Fruit fly (Drosophila melanogaster): ENCODE measurements around the gene CG13032.

The CG13032 gene

DNA sequence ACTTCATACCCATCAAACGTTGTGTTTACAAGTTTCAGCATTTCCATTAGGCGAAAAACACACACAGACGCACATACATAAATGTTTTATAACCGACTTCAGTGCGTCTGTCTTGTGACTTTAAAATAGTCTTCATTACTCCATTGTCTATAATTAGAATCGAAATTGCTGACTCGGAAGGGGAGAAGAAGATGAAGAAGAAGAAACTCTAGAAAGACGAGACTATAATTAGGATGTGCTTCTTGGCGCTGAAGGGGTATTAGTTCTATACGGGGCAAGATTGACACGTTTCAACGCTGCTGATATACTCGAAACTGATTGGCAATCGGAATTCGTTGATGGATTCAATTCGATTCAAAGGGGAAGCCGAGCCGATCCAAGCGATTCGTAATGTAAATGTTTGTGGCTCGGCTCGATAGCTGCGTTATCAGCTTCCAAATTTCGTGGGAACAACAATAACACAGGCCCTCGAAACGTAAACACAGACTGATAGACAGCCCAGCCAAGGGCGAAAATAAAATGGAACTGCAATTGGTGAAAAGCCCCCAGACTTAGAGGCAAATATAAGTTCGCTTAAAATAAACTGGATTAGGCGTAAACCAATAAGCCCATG lies 35.1 kb downstream of the CG13032 start:
- TF ChIP-seq noc (tag; optimal IDR thresholded peaks at IDR 0.05) = no peak

DNA sequence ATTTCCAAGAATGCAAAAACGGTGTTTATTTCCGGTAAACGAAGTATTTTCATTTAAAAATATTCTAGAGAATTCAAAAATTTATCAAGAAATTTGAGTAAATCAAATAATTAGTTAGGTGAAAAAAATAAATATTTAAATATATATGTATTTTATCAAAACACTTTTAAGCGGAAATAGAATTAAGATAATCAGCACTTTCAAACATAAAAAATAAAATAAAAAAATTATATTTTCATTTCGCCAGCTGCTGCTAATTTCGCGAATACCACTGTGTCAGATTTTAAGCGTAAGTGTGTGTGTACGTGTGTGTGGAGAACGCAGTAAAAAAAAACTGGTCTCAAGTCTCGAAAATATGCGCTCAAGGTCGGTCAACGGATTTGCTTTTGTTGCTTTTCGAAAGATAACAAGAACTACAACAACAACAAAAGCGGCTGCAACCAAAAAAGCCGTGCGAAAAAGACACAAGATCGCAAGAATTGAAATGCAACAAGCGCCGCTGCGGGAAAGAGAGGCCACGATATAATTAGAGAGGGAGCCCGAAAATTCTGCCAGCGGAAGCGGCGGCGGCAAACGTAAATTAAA lies 36.0 kb downstream of the CG13032 start:
- no peak for TF ChIP-seq noc (tag; optimal IDR thresholded peaks at IDR 0.05)

DNA sequence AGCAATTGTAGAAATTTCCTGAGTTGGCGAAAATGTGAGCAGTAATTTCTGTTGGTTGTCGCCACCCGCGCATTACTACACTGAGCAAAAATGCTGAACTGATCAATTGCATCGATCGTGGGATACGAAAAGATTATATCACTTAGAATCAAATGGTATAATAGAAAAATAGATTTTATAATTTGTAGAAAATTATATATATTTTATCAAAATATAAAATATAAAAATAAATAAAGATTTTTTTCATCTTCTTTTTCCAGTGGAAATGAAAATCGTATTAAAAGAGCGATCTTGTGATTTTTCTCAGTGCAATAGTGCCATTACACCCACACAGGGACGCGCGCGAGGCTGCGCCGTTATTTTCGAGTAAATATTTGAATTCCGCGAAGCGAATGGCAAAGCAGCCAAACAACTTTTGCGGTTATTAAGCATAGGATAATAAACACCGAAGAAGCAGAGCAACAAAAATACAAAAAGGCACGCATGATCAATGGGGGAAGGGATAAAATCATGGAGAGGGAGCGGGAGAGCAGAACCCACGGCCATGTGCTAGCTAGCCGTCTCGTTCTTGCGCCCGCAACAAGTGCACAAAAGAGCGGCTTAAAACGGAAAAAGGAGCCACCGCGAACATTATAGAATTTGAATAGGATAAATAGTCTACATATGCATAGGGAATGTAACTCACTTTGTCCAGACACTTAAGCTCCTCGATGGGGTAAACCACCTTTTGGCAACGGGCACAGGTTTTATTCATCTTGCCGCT lies 36.7 kb downstream of the CG13032 start:
- peak; percentile 8 for TF ChIP-seq noc (tag; optimal IDR thresholded peaks at IDR 0.05)

DNA sequence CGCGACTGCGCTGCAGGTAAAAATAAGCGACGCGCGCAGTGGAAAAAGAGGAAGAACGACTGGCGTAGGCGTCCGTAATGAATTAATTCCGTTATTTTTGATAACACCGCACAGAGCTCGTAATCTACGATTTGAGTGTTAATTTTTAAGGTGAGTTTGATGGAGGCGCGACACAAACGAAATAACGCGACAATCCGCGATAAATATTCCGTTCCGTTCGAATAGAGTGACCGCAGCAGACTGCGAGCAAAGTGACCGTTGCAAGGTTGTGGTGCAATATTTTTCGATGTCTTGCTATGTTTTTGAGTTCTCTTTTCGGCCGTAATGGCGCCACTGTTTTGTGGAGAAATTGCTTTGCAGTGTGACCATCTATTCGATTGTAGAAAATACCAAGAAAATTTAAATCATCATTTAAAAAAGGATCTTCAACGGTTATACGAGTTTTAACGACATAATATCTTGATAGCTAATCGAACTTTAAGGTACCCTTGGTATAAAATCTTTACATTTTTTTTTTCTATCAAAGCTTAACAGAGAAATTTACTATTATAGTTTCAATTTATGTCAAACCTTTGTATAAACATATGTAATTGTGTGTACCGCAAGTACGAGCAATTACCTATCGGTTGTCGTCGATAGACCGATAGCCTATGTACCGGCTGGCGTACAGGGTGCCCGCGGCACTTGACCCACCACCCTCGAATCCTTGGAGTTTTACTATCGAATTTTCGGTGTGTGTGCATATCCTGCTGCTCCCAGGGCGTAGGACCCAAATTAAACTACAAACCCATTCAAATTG lies 37.9 kb downstream of the CG13032 start, which contains the start of the genes CG43954, Lasp and Dab:
Gene CG43954 (minus strand): TSS at position 248 of the 799 bp plus-strand sequence.
Gene Lasp (minus strand): TSS at position 248 of the 799 bp plus-strand sequence.
Gene Dab (plus strand): TSS at position 697 of the 799 bp plus-strand sequence.
- TF ChIP-seq noc (tag; optimal IDR thresholded peaks at IDR 0.05) = no peak

DNA sequence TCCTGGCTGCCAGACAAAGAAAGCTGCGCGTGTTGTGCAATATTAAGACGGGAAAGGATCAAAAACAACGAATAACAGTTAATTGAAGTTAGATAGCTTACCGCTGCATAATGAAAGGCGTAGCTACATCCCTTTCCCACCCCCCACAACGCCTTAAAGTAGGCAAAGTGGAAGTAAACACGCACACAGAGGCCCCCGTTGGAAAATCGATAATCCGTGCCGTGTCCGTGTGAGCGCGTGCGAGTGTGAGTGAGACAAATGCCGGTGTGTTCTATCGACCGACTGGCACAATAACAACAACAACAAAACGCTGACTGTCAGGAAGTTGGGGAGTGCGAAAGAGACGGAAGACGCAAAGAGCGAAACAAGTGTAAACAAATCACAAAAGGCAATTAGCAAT lies 38.6 kb downstream of the CG13032 start:
- no peak for TF ChIP-seq noc (tag; optimal IDR thresholded peaks at IDR 0.05)

DNA sequence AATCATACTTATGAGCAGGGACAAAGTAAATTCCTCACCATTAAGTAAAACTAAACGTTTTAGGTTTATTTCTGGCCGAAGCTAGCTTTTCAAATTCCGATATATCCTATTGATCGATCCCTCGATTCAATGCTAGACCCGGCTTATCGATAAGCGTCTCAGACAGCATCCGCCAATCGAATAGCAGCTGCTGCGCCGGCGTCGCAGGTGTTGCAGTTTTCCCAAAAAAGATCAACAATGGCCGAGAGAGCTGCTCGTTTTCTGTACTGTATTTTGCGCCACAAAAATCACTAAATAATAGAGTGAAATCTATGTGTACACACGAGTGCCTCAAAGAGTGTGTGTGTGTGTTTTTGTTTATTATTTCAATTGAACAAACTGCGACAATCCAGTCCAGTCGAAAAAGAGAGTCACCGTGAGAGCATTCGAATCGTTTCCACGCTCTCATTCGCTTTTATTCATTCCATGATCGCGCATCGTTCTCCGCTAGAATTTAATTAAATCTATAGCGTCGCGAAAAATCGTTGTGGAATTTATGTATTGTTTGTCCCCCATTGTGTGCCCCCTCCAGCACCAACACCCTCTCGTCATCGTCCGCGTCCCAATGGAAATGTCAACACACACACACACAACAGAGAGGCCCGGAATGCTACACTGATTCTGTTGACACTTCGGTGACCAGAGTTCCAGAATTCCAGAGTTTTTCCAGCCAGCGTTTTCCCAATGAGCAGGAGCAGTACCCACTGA lies 39.9 kb downstream of the CG13032 start:
- TF ChIP-seq noc (tag; optimal IDR thresholded peaks at IDR 0.05) = no peak

DNA sequence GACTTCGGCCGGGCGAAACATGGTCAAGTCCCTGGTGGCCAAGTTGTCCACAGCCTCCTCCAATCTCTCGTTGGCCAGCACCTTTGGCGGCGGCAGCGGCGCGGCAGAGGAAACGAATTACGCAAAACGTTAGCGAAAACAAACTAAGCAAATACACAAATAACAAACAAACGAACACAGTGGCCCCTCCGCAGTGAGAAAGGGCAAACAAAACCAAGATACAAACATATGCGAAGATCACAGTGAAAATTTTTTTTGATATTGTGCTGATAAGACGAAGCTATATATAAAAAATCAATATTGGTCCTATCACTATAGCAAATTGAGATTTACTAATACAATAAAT lies 40.4 kb downstream of the CG13032 start:
- TF ChIP-seq noc (tag; optimal IDR thresholded peaks at IDR 0.05) = peak; percentile 69

DNA sequence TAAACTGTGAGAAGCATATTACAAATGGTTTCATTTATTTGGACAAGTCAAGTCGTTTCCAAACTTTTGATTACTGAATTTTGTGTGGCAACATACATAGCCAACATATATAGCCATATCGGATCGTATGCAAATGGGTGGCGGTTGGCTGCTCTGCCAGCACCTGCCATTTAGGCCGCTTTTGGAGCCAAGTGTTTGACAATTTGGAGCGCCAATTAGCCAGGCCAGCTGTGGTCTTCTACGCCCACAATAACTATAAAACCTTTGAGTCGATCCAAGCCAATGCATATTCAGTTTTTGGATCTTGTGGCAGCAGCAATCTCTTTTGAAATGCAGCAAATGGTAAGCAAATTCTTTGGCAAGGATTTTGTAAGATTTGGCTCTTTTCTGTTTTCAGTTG lies 50.8 kb downstream of the CG13032 start, which contains the start of gene CG13031:
Gene CG13031 (plus strand): TSS at position 301 of the 400 bp plus-strand sequence.
- no peak for TF ChIP-seq noc (tag; optimal IDR thresholded peaks at IDR 0.05)
